Worm (Caenorhabditis elegans): ENCODE results near the gene mab-7.

ce11 chrX:927632-928031 lies 29.8 kb upstream of the mab-7 start:
- no peak for TF ChIP-seq F49E8.2 (tag; optimal IDR thresholded peaks at IDR 0.05; ENCODE audit: insufficient read depth)
- TF ChIP-seq snpc-4 (GFP tag; optimal IDR thresholded peaks at IDR 0.05), result no peak
- TF ChIP-seq snpc-4 (tag; optimal IDR thresholded peaks at IDR 0.05), result no peak
- TF ChIP-seq efl-1 (GFP tag; optimal IDR thresholded peaks at IDR 0.05), result no peak
- no peak for TF ChIP-seq somi-1 (GFP tag; optimal IDR thresholded peaks at IDR 0.05)
- TF ChIP-seq ztf-18 (tag; optimal IDR thresholded peaks at IDR 0.05), result no peak
